Fruit fly (Drosophila melanogaster): ENCODE results near the gene Ppi1.

The Ppi1 gene

DNA sequence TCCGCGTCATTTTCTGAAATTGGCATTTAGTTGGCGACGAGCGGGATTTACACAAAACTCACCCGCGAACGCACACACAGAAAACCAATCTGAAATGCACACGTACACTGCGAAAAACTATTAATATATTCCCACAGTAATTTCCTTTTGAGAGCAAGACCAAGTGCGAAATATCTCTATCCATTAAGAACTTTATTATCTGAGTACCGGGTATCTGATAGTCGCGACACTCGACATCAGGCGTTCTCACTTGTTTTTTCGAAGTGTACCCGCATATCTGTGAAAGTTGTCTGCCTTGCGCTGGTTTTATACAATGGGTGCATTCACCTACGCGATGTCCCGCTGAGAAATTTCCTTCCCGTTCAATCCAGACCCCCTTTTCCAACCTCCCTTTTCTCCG, 52.8 kb downstream of the Ppi1 start:
- TF ChIP-seq br (GFP tag; optimal IDR thresholded peaks at IDR 0.05) (peak; percentile 39), rgr (GFP tag; optimal IDR thresholded peaks at IDR 0.05) (peak; percentile 19), OdsH (GFP tag; optimal IDR thresholded peaks at IDR 0.05) (no peak), foxo (GFP tag; optimal IDR thresholded peaks at IDR 0.05) (peak in 1 of 2 experiments; percentile 64), HLH106 (tag; optimal IDR thresholded peaks at IDR 0.05) (peak; percentile 8), psq (GFP tag; optimal IDR thresholded peaks at IDR 0.05) (peak; percentile 15), GATAd (GFP tag; optimal IDR thresholded peaks at IDR 0.05) (no peak), Sp1 (GFP tag; optimal IDR thresholded peaks at IDR 0.05) (peak; percentile 15), h (GFP tag; optimal IDR thresholded peaks at IDR 0.05) (peak; percentile 35), Hr78 (GFP tag; optimal IDR thresholded peaks at IDR 0.05) (no peak), dmrt93B (GFP tag; optimal IDR thresholded peaks at IDR 0.05) (peak; percentile 16), fru (GFP tag; optimal IDR thresholded peaks at IDR 0.05) (peak; percentile 58), ey (GFP tag; optimal IDR thresholded peaks at IDR 0.05) (peak; percentile 49)

All from whole organism, wandering third instar larva.